Fruit fly (Drosophila melanogaster) whole organism, embryonic: ENCODE results near the gene nonC.
A peak's percentile ranks its signal among the peaks of the same experiment; 100 is the strongest.

Experiments used
- Ada2b ChIP-seq: fragments of 200-800 bp; sonication (Bioruptor generic); IDR thresholded peaks from 2 replicates; pipeline ENCODE4 v1.3.6; 2022; ENCODE audit warnings: missing biosample characterization, missing genetic modification characterization
- B-H1 ChIP-seq: fragments of 200-800 bp; sonication (Bioruptor generic); IDR thresholded peaks from 3 replicates; pipeline ENCODE4 v1.3.6; 2022; ENCODE audit warnings: missing biosample characterization, missing genetic modification characterization
- B-H2 ChIP-seq: fragments of 200-800 bp; sonication (Bioruptor generic); optimal IDR thresholded peaks from 2 replicates; lab custom pipeline; 2018; ENCODE audit warnings: missing biosample characterization, mild to moderate bottlenecking, missing genetic modification characterization
- CG10366 ChIP-seq: fragments of 200-800 bp; sonication (Bioruptor generic); IDR thresholded peaks from 2 replicates; pipeline ENCODE4 v1.3.6; 2022; ENCODE audit warnings: missing biosample characterization, missing genetic modification characterization
- CG13624 ChIP-seq: fragments of 200-800 bp; sonication (Bioruptor generic); optimal IDR thresholded peaks from 2 replicates; lab custom pipeline; 2016; ENCODE audit warnings: missing biosample characterization, missing genetic modification characterization
- CG14050 ChIP-seq: fragments of 200-800 bp; sonication (Bioruptor generic); IDR thresholded peaks from 3 replicates; pipeline ENCODE4 v1.3.6; 2022; ENCODE audit warnings: missing biosample characterization, missing genetic modification characterization
- CG15601 ChIP-seq: fragments of 200-800 bp; sonication (Bioruptor generic); optimal IDR thresholded peaks from 3 replicates; lab custom pipeline; 2019; ENCODE audit warnings: missing biosample characterization, mild to moderate bottlenecking, missing genetic modification characterization, moderate library complexity
- CG1792 ChIP-seq: fragments of 200-800 bp; sonication (Bioruptor generic); optimal IDR thresholded peaks from 2 replicates; lab custom pipeline; 2016; ENCODE audit warnings: missing biosample characterization, missing genetic modification characterization
- CG2712 ChIP-seq: fragments of 200-800 bp; optimal IDR thresholded peaks from 3 replicates; lab custom pipeline; 2019; ENCODE audit warnings: missing biosample characterization, mild to moderate bottlenecking, missing genetic modification characterization, moderate library complexity
- CG31441 ChIP-seq: fragments of 200-800 bp; sonication (Bioruptor generic); IDR thresholded peaks from 2 replicates; pipeline ENCODE4 v1.3.6; 2022; ENCODE audit warnings: missing biosample characterization, missing genetic modification characterization
- CG3163 ChIP-seq: fragments of 200-800 bp; sonication (Bioruptor generic); optimal IDR thresholded peaks from 3 replicates; lab custom pipeline; 2016; ENCODE audit warnings: missing biosample characterization, missing genetic modification characterization
- CG3281 ChIP-seq: fragments of 200-800 bp; sonication (Bioruptor generic); optimal IDR thresholded peaks from 3 replicates; lab custom pipeline; 2017; ENCODE audit warnings: missing biosample characterization, mild to moderate bottlenecking, missing genetic modification characterization
- CG34376 ChIP-seq: fragments of 200-800 bp; sonication (Bioruptor generic); optimal IDR thresholded peaks from 2 replicates; lab custom pipeline; 2018; ENCODE audit warnings: missing biosample characterization, mild to moderate bottlenecking, missing genetic modification characterization
- CG3995 ChIP-seq: fragments of 200-800 bp; sonication (Bioruptor generic); optimal IDR thresholded peaks from 3 replicates; lab custom pipeline; 2016; ENCODE audit warnings: missing biosample characterization, missing genetic modification characterization
- CG7745 ChIP-seq: fragments of 200-800 bp; sonication (Bioruptor generic); optimal IDR thresholded peaks from 2 replicates; lab custom pipeline; 2018; ENCODE audit warnings: missing biosample characterization, mild to moderate bottlenecking, missing genetic modification characterization, moderate library complexity
- CG8089 ChIP-seq: fragments of 200-800 bp; sonication (Bioruptor generic); optimal IDR thresholded peaks from 3 replicates; lab custom pipeline; 2016; ENCODE audit warnings: missing biosample characterization, missing genetic modification characterization
- CG9609 ChIP-seq: fragments of 200-800 bp; sonication (Bioruptor generic); optimal IDR thresholded peaks from 3 replicates; lab custom pipeline; 2016; ENCODE audit warnings: missing biosample characterization, missing genetic modification characterization
- CG9876 ChIP-seq: fragments of 200-800 bp; sonication (Bioruptor generic); optimal IDR thresholded peaks from 2 replicates; lab custom pipeline; 2016; ENCODE audit warnings: missing biosample characterization, missing genetic modification characterization
- Dfd ChIP-seq, 2 experiments: fragments of >200 bp; optimal IDR thresholded peaks; 2 replicates each; lab custom pipeline; 2017; ENCODE audit warnings: missing biosample characterization in 2 of 2, missing genetic modification characterization in 2 of 2
- E2f1 ChIP-seq: fragments of 200-800 bp; sonication (Bioruptor generic); IDR thresholded peaks from 2 replicates; pipeline ENCODE4 v1.3.6; 2022; ENCODE audit warnings: missing biosample characterization, missing genetic modification characterization
- Ets65A ChIP-seq: fragments of 200-800 bp; sonication (Bioruptor generic); peaks from one replicate; lab custom pipeline; 2016; ENCODE audit warnings: missing biosample characterization, missing genetic modification characterization
- Gug ChIP-seq: fragments of 200-800 bp; sonication (Bioruptor generic); IDR thresholded peaks from 4 replicates; pipeline ENCODE4 v1.3.6; 2022; ENCODE audit warnings: missing biosample characterization, missing genetic modification characterization
- HLHmδ ChIP-seq: fragments of 200-800 bp; sonication (Bioruptor generic); optimal IDR thresholded peaks from 2 replicates; lab custom pipeline; 2018; ENCODE audit warnings: missing biosample characterization, mild to moderate bottlenecking, missing genetic modification characterization, moderate library complexity
- HmgZ ChIP-seq: fragments of 200-800 bp; sonication (Bioruptor generic); optimal IDR thresholded peaks from 2 replicates; lab custom pipeline; 2018; ENCODE audit warnings: missing biosample characterization, mild to moderate bottlenecking, missing genetic modification characterization
- Hmr ChIP-seq: fragments of 200-800 bp; sonication (Bioruptor generic); optimal IDR thresholded peaks from 3 replicates; lab custom pipeline; 2017; ENCODE audit warnings: mild to moderate bottlenecking, missing biosample characterization, missing genetic modification reagents, missing genetic modification characterization
- Hr3 ChIP-seq: fragments of 200-800 bp; sonication (Bioruptor generic); optimal IDR thresholded peaks from 3 replicates; lab custom pipeline; 2016; ENCODE audit warnings: missing biosample characterization, missing genetic modification characterization
- Hsf ChIP-seq: fragments of 200-800 bp; sonication (Bioruptor generic); optimal IDR thresholded peaks from 3 replicates; lab custom pipeline; 2016; ENCODE audit warnings: missing biosample characterization, missing genetic modification characterization
- Lhr ChIP-seq: fragments of 200-800 bp; sonication (Bioruptor generic); optimal IDR thresholded peaks from 3 replicates; lab custom pipeline; 2017; ENCODE audit warnings: mild to moderate bottlenecking, missing biosample characterization, missing genetic modification reagents, missing genetic modification characterization
- MBD-R2 ChIP-seq: fragments of 200-800 bp; sonication (Bioruptor generic); IDR thresholded peaks from 2 replicates; pipeline ENCODE4 v1.3.6; 2022; ENCODE audit warnings: missing biosample characterization, missing genetic modification characterization
- Med ChIP-seq: fragments of 200-800 bp; sonication (Bioruptor generic); peaks from one replicate; lab custom pipeline; 2016; ENCODE audit warnings: missing biosample characterization, missing genetic modification characterization, mild to moderate bottlenecking, inconsistent platforms, moderate library complexity
- Meics ChIP-seq: fragments of 200-800 bp; sonication (Bioruptor generic); optimal IDR thresholded peaks from 2 replicates; lab custom pipeline; 2017; ENCODE audit warnings: missing biosample characterization, mild to moderate bottlenecking, missing genetic modification characterization
- Ssrp ChIP-seq: fragments of 200-800 bp; sonication (Bioruptor generic); optimal IDR thresholded peaks from 2 replicates; lab custom pipeline; 2018; ENCODE audit warnings: missing biosample characterization, mild to moderate bottlenecking, missing genetic modification characterization, moderate library complexity
- Xbp1 ChIP-seq: fragments of 200-800 bp; sonication (Bioruptor generic); optimal IDR thresholded peaks from 3 replicates; lab custom pipeline; 2016; ENCODE audit warnings: missing biosample characterization, mild to moderate bottlenecking, missing genetic modification characterization
- bab2 ChIP-seq: fragments of 200-800 bp; sonication (Bioruptor generic); optimal IDR thresholded peaks from 2 replicates; lab custom pipeline; 2016; ENCODE audit warnings: missing biosample characterization, missing genetic modification characterization
- bcd ChIP-seq: fragments of 200-800 bp; sonication (Bioruptor generic); optimal IDR thresholded peaks from 2 replicates; lab custom pipeline; 2017; ENCODE audit warnings: missing biosample characterization, mild to moderate bottlenecking, missing genetic modification characterization
- disco-r ChIP-seq: fragments of 200-800 bp; sonication (Bioruptor generic); optimal IDR thresholded peaks from 2 replicates; lab custom pipeline; 2016; ENCODE audit warnings: missing biosample characterization, missing genetic modification characterization
- esg ChIP-seq: fragments of 200-800 bp; sonication (Bioruptor generic); conservative IDR thresholded peaks from 2 replicates; pipeline ENCODE4 v1.3.6; 2022; ENCODE audit warnings: missing biosample characterization, missing genetic modification characterization
- exex ChIP-seq: fragments of 200-800 bp; sonication (Bioruptor generic); optimal IDR thresholded peaks from 4 replicates; lab custom pipeline; 2018; ENCODE audit warnings: missing biosample characterization, mild to moderate bottlenecking, missing genetic modification characterization, moderate library complexity
- ftz-f1 ChIP-seq: fragments of 200-800 bp; sonication (Bioruptor generic); optimal IDR thresholded peaks from 2 replicates; lab custom pipeline; 2016; ENCODE audit warnings: missing biosample characterization, missing genetic modification characterization
- fu2 ChIP-seq: fragments of 200-800 bp; sonication (Bioruptor generic); optimal IDR thresholded peaks from 2 replicates; lab custom pipeline; 2016; ENCODE audit warnings: missing biosample characterization, missing genetic modification characterization
- gce ChIP-seq: fragments of 200-800 bp; sonication (Bioruptor generic); IDR thresholded peaks from 3 replicates; pipeline ENCODE4 v1.3.6; 2022; ENCODE audit warnings: missing biosample characterization, missing genetic modification characterization
- grn ChIP-seq: fragments of 200-800 bp; sonication (Bioruptor generic); optimal IDR thresholded peaks from 3 replicates; lab custom pipeline; 2017; ENCODE audit warnings: missing biosample characterization, missing genetic modification characterization
- lab ChIP-seq: fragments of 200-800 bp; sonication (Bioruptor generic); optimal IDR thresholded peaks from 3 replicates; lab custom pipeline; 2017; ENCODE audit warnings: missing biosample characterization, missing genetic modification characterization, mild to moderate bottlenecking, moderate library complexity, missing genetic modification reagents
- prd ChIP-seq, 3 experiments: fragments of >200 bp in 2 of 3; fragments of 200-800 bp in 1 of 3; sonication (Bioruptor generic) in 1 of 3; optimal IDR thresholded peaks in 2 of 3; IDR thresholded peaks in 1 of 3; 2 replicates in 2 of 3; 3 replicates in 1 of 3; pipeline versions ENCODE4 v1.3.6 to Lab custom; 2017 to 2022; ENCODE audit warnings: missing biosample characterization in 1 of 3, missing genetic modification characterization in 1 of 3
- sc ChIP-seq, 3 experiments: fragments of >200 bp in 2 of 3; fragments of 200-800 bp in 1 of 3; sonication (Bioruptor generic) in 1 of 3; optimal IDR thresholded peaks; 2 replicates in 2 of 3; 3 replicates in 1 of 3; lab custom pipeline; 2017; ENCODE audit warnings: mild to moderate bottlenecking in 1 of 3, missing biosample characterization in 1 of 3, missing genetic modification characterization in 1 of 3, missing genetic modification reagents in 1 of 3
- sisA ChIP-seq: fragments of 200-800 bp; sonication (Bioruptor generic); IDR thresholded peaks from 2 replicates; pipeline ENCODE4 v1.3.6; 2022; ENCODE audit warnings: missing biosample characterization, missing genetic modification characterization
- sr ChIP-seq: fragments of 200-800 bp; sonication (Bioruptor generic); IDR thresholded peaks from 3 replicates; pipeline ENCODE4 v1.3.6; 2022; ENCODE audit warnings: missing biosample characterization, missing genetic modification characterization
- tio ChIP-seq: fragments of 200-800 bp; sonication (Bioruptor generic); optimal IDR thresholded peaks from 2 replicates; lab custom pipeline; 2017; ENCODE audit warnings: missing biosample characterization, missing genetic modification characterization, inconsistent platforms
- tx ChIP-seq: fragments of 200-800 bp; sonication (Bioruptor generic); optimal IDR thresholded peaks from 2 replicates; lab custom pipeline; 2016; ENCODE audit warnings: missing biosample characterization, missing genetic modification characterization
- unpg ChIP-seq: fragments of 200-800 bp; sonication (Bioruptor generic); optimal IDR thresholded peaks from 3 replicates; lab custom pipeline; 2018; ENCODE audit warnings: missing biosample characterization, mild to moderate bottlenecking, missing genetic modification characterization, moderate library complexity

The nonC gene

DNA sequence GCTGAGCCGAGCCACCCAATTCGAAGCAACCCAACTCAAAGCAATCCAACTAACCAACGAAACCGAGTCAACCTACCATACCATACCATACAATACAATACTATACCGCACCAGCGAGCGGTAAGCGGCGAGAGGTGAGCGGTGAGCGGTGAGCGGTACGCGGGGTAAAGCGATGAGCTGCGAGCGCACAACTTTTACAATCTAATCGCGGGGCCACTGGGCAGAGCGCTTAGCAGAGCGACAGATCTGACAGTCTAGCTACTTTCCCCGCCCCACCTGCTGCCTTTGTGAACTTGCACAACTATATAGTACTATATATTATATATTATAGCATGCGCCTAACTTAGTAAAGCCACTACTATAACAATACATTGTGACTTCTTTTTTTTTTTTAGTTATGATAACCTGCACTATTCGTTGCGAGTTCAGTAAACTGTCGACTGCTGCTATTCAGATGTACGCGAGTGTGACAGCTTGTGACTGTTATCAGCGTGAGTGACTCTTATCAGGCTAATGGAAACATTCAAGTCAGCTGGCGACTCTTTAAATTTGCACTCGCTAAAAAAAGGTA lies 23.5 kb upstream of the nonC start (continued):
- peak; percentile 51; the same call in 2 of the 3 replicates for TF ChIP-seq B-H1
- peak; percentile 41 for TF ChIP-seq CG2712 (tag; lab: Kevin White, UChicago)
- peak; percentile 54 for TF ChIP-seq unpg (GFP tag; lab: Kevin White, UChicago)
- peak; percentile 9 for TF ChIP-seq Lhr (GFP tag; lab: Kevin White, UChicago)
- TF ChIP-seq Gug (GFP tag; lab: Robert Waterston, UW): no peak
- no peak for TF ChIP-seq CG9876 (GFP tag; lab: Kevin White, UChicago)
- no peak for TF ChIP-seq sc (optimal IDR thresholded peaks at IDR 0.05; lab: Kevin White, UChicago)
- TF ChIP-seq sc (GFP tag; optimal IDR thresholded peaks at IDR 0.05; lab: Kevin White, UChicago): no peak
- no peak for TF ChIP-seq CG3163 (GFP tag; lab: Kevin White, UChicago)
- TF ChIP-seq CG3281 (GFP tag; lab: Kevin White, UChicago): peak; percentile 37
- 0 out of 2 replicates have a peak, but pooled peaks have one; percentile 8 for TF ChIP-seq E2f1 (GFP tag; lab: Robert Waterston, UW)
- TF ChIP-seq CG31441 (GFP tag; lab: Robert Waterston, UW): peak; percentile 51; the same call in 1 of the 2 replicates
- peak; percentile 52 for TF ChIP-seq Hmr (GFP tag; lab: Kevin White, UChicago)
- TF ChIP-seq CG9609 (GFP tag; lab: Kevin White, UChicago): no peak
- TF ChIP-seq gce: no peak
- TF ChIP-seq CG14050 (GFP tag; lab: Robert Waterston, UW): 0 out of 3 replicates have a peak, but pooled peaks have one; percentile 9
- no peak for TF ChIP-seq tio (GFP tag; lab: Kevin White, UChicago)
- peak; percentile 78 for TF ChIP-seq CG34376 (GFP tag; lab: Kevin White, UChicago)
- TF ChIP-seq CG3995: peak; percentile 2
- no peak for TF ChIP-seq CG1792
- no peak for TF ChIP-seq CG13624 (GFP tag; lab: Kevin White, UChicago)
- peak; percentile 47 for TF ChIP-seq bcd (GFP tag; lab: Kevin White, UChicago)
- TF ChIP-seq exex (tag; lab: Kevin White, UChicago): peak; percentile 71
- peak; percentile 38 for TF ChIP-seq HmgZ
- TF ChIP-seq Dfd (GFP tag; optimal IDR thresholded peaks at IDR 0.05; lab: Kevin White, UChicago): no peak
- TF ChIP-seq CG8089 (GFP tag; lab: Kevin White, UChicago): no peak
- peak; percentile 32 for TF ChIP-seq sisA (GFP tag; lab: Robert Waterston, UW)
- TF ChIP-seq MBD-R2 (GFP tag; lab: Robert Waterston, UW): peak; percentile 18; the same call in 1 of the 2 replicates
- no peak for TF ChIP-seq fu2
- TF ChIP-seq Xbp1 (GFP tag; lab: Kevin White, UChicago): peak; percentile 46
- peak; percentile 62 for TF ChIP-seq lab (GFP tag; lab: Kevin White, UChicago)
- TF ChIP-seq Hsf: no peak
- TF ChIP-seq Med (GFP tag; lab: Kevin White, UChicago): peak; percentile 74
- TF ChIP-seq CG10366 (GFP tag; lab: Robert Waterston, UW): no peak; the same call in 1 of the 2 replicates
- peak; percentile 45 for TF ChIP-seq Ets65A (GFP tag; lab: Kevin White, UChicago)
- TF ChIP-seq Ssrp (tag; lab: Kevin White, UChicago): peak; percentile 26
- TF ChIP-seq Ada2b (GFP tag; lab: Robert Waterston, UW): peak; percentile 37; the same call in 1 of the 2 replicates
- peak; percentile 20 for TF ChIP-seq B-H2
- TF ChIP-seq ftz-f1: peak; percentile 36
- TF ChIP-seq tx (GFP tag; lab: Kevin White, UChicago): no peak
- TF ChIP-seq sr (GFP tag; lab: Robert Waterston, UW): no peak
- 0 out of 2 replicates have a peak, but pooled peaks have one; percentile 16 for TF ChIP-seq esg (GFP tag; lab: Robert Waterston, UW)
- TF ChIP-seq grn: peak; percentile 33
- TF ChIP-seq Hr3 (GFP tag; lab: Kevin White, UChicago): peak; percentile 27
- no peak for TF ChIP-seq bab2 (GFP tag; lab: Kevin White, UChicago)
- no peak for TF ChIP-seq disco-r (GFP tag; lab: Kevin White, UChicago)
- no peak for TF ChIP-seq HLHmδ (GFP tag; lab: Kevin White, UChicago)
- peak; percentile 60 for TF ChIP-seq Meics
- no peak for TF ChIP-seq CG7745 (tag; lab: Kevin White, UChicago)
- TF ChIP-seq prd (optimal IDR thresholded peaks at IDR 0.05; lab: Kevin White, UChicago): no peak
- peak; percentile 52; the same call in 2 of the 3 replicates for TF ChIP-seq prd (GFP tag; IDR thresholded peaks at IDR 0.05; lab: Robert Waterston, UW)
- no peak for TF ChIP-seq CG15601 (tag; lab: Kevin White, UChicago)
